Worm (Caenorhabditis elegans) whole organism, L4/young adult: ENCODE results near the gene ZK1240.8.

Experiments
- W03F9.2 ChIP-seq: fragments of 150-350 bp; optimal IDR thresholded peaks from 2 replicates; lab custom pipeline; 2014; ENCODE audit warnings: missing biosample characterization, missing genetic modification characterization
- dao-5 ChIP-seq: sonication (generic microtip); optimal IDR thresholded peaks from 2 replicates; lab custom pipeline; 2016; ENCODE audit warnings: missing genotype, missing genetic modification characterization, moderate library complexity, missing compliant biosample characterization
- him-1 ChIP-seq: sonication (generic microtip); optimal IDR thresholded peaks from 2 replicates; lab custom pipeline; 2016; ENCODE audit warnings: missing genotype, missing genetic modification reagents, missing genetic modification characterization, missing compliant biosample characterization

- TF ChIP-seq W03F9.2 (no peak), him-1 (no peak), dao-5 (tag; lab: Kevin White, UChicago) (no peak)
Measured at ce11 chrII:2363673-2364072, 34.8 kb upstream of the ZK1240.8 start, which contains the start of gene F43C11.11.
